Fruit fly (Drosophila melanogaster): Measurements from ENCODE around the gene CG6149.

dm6 chr3L:11405362-11406254, 29.7 kb downstream of the CG6149 start:
- TF ChIP-seq ttk (optimal IDR thresholded peaks at IDR 0.05) (no peak), Myc (optimal IDR thresholded peaks at IDR 0.05) (no peak), psq (optimal IDR thresholded peaks at IDR 0.05) (no peak), insv (optimal IDR thresholded peaks at IDR 0.05) (no peak), Sin3A (optimal IDR thresholded peaks at IDR 0.05) (no peak)
